Fruit fly (Drosophila melanogaster) whole organism, embryonic: ENCODE results near the gene CG7333.

Experiments
- Antp ChIP-seq: fragments of 200-800 bp; sonication (Bioruptor generic); optimal IDR thresholded peaks from 3 replicates; lab custom pipeline; 2016; ENCODE audit warnings: missing biosample characterization, missing genetic modification characterization
- Awh ChIP-seq: fragments of 200-800 bp; sonication (Bioruptor generic); IDR thresholded peaks from 2 replicates; pipeline ENCODE4, ENCODE4 v1.3.6; 2022; ENCODE audit warnings: missing biosample characterization, missing genetic modification characterization
- BEAF-32 ChIP-seq: fragments of 200-800 bp; sonication (Bioruptor generic); optimal IDR thresholded peaks from 3 replicates; lab custom pipeline; 2017; ENCODE audit warnings: missing biosample characterization, missing genetic modification characterization, mild to moderate bottlenecking, moderate library complexity, missing genetic modification reagents
- CG10209 ChIP-seq: fragments of 200-800 bp; sonication (Bioruptor generic); optimal IDR thresholded peaks from 3 replicates; lab custom pipeline; 2017; ENCODE audit warnings: missing biosample characterization, mild to moderate bottlenecking, missing genetic modification characterization, missing genetic modification reagents
- CG11696 ChIP-seq: fragments of 200-800 bp; sonication (Bioruptor generic); IDR thresholded peaks from 2 replicates; pipeline ENCODE4 v1.3.6; 2022; ENCODE audit warnings: missing biosample characterization, missing genetic modification characterization
- CG12942 ChIP-seq: fragments of 200-800 bp; sonication (Bioruptor generic); optimal IDR thresholded peaks from 3 replicates; lab custom pipeline; 2016; ENCODE audit warnings: missing biosample characterization, missing genetic modification characterization
- CG14014 ChIP-seq: fragments of 200-800 bp; sonication (Bioruptor generic); IDR thresholded peaks from 2 replicates; pipeline ENCODE4 v1.3.6; 2022; ENCODE audit warnings: missing biosample characterization, missing genetic modification characterization
- CG15011 ChIP-seq: fragments of 200-800 bp; sonication (Bioruptor generic); optimal IDR thresholded peaks from 3 replicates; lab custom pipeline; 2018; ENCODE audit warnings: missing biosample characterization, mild to moderate bottlenecking, missing genetic modification characterization
- CG1529 ChIP-seq: fragments of 200-800 bp; sonication (Bioruptor generic); optimal IDR thresholded peaks from 3 replicates; lab custom pipeline; 2018; ENCODE audit warnings: missing biosample characterization, missing genetic modification characterization
- CG1647 ChIP-seq: fragments of 200-800 bp; sonication (Bioruptor generic); optimal IDR thresholded peaks from 3 replicates; lab custom pipeline; 2016; ENCODE audit warnings: missing biosample characterization, missing genetic modification characterization
- CG17829 ChIP-seq: fragments of 200-800 bp; optimal IDR thresholded peaks from 2 replicates; lab custom pipeline; 2019; ENCODE audit warnings: missing biosample characterization, mild to moderate bottlenecking, missing genetic modification characterization, moderate library complexity
- CG1792 ChIP-seq: fragments of 200-800 bp; sonication (Bioruptor generic); optimal IDR thresholded peaks from 2 replicates; lab custom pipeline; 2016; ENCODE audit warnings: missing biosample characterization, missing genetic modification characterization
- CG18476 ChIP-seq: fragments of 200-800 bp; sonication (Bioruptor generic); optimal IDR thresholded peaks from 2 replicates; lab custom pipeline; 2016; ENCODE audit warnings: missing biosample characterization, mild to moderate bottlenecking, missing genetic modification characterization
- CG2120 ChIP-seq: fragments of 200-800 bp; sonication (Bioruptor generic); optimal IDR thresholded peaks from 3 replicates; lab custom pipeline; 2016; ENCODE audit warnings: missing biosample characterization, missing genetic modification characterization
- CG34224 ChIP-seq: fragments of 200-800 bp; sonication (Bioruptor generic); IDR thresholded peaks from 3 replicates; pipeline ENCODE4 v1.3.6; 2022; ENCODE audit warnings: missing biosample characterization, missing genetic modification characterization; ENCODE audit not compliant: partially characterized antibody
- CG4404 ChIP-seq: fragments of 200-800 bp; sonication (Bioruptor generic); IDR thresholded peaks from 2 replicates; pipeline ENCODE4 v1.3.6; 2022; ENCODE audit warnings: missing biosample characterization, missing genetic modification characterization
- CG4854 ChIP-seq: fragments of 200-800 bp; sonication (Bioruptor generic); optimal IDR thresholded peaks from 2 replicates; lab custom pipeline; 2016; ENCODE audit warnings: missing biosample characterization, missing genetic modification characterization, inconsistent platforms
- CG7372 ChIP-seq: fragments of 200-800 bp; sonication (Bioruptor generic); IDR thresholded peaks from 2 replicates; pipeline ENCODE4 v1.3.6; 2022; ENCODE audit warnings: missing biosample characterization, missing genetic modification characterization
- CG8290 ChIP-seq, 3 experiments: fragments of 200-800 bp; sonication (Bioruptor generic); optimal IDR thresholded peaks; 2 replicates each; lab custom pipeline; 2016 to 2019; ENCODE audit warnings: missing biosample characterization in 3 of 3, missing genetic modification characterization in 3 of 3, mild to moderate bottlenecking in 2 of 3, moderate library complexity in 1 of 3
- CG9727 ChIP-seq: fragments of 200-800 bp; sonication (Bioruptor generic); optimal IDR thresholded peaks from 3 replicates; lab custom pipeline; 2017; ENCODE audit warnings: missing biosample characterization, mild to moderate bottlenecking, missing genetic modification characterization
- Doc2 ChIP-seq: fragments of 200-800 bp; sonication (Bioruptor generic); IDR thresholded peaks from 2 replicates; pipeline ENCODE4 v1.3.6; 2022; ENCODE audit warnings: missing biosample characterization, missing genetic modification characterization
- Fer3 ChIP-seq: fragments of 200-800 bp; sonication (Bioruptor generic); optimal IDR thresholded peaks from 2 replicates; lab custom pipeline; 2018; ENCODE audit warnings: missing biosample characterization, mild to moderate bottlenecking, missing genetic modification characterization, moderate library complexity
- Hand ChIP-seq: fragments of 200-800 bp; sonication (Bioruptor generic); optimal IDR thresholded peaks from 2 replicates; lab custom pipeline; 2017; ENCODE audit warnings: mild to moderate bottlenecking, missing biosample characterization, missing genetic modification reagents, missing genetic modification characterization
- Hmr ChIP-seq: fragments of 200-800 bp; sonication (Bioruptor generic); optimal IDR thresholded peaks from 3 replicates; lab custom pipeline; 2017; ENCODE audit warnings: mild to moderate bottlenecking, missing biosample characterization, missing genetic modification reagents, missing genetic modification characterization
- Mes4 ChIP-seq: fragments of 200-800 bp; sonication (Bioruptor generic); optimal IDR thresholded peaks from 2 replicates; lab custom pipeline; 2016; ENCODE audit warnings: missing biosample characterization, missing genetic modification characterization
- NK7.1 ChIP-seq: fragments of 200-800 bp; sonication (Bioruptor generic); optimal IDR thresholded peaks from 3 replicates; lab custom pipeline; 2016; ENCODE audit warnings: missing biosample characterization, missing genetic modification characterization
- PHDP ChIP-seq: fragments of 200-800 bp; sonication (Bioruptor generic); optimal IDR thresholded peaks from 3 replicates; lab custom pipeline; 2018; ENCODE audit warnings: missing biosample characterization, mild to moderate bottlenecking, missing genetic modification characterization, moderate library complexity
- Poxn ChIP-seq: fragments of 200-800 bp; sonication (Bioruptor generic); IDR thresholded peaks from 2 replicates; pipeline ENCODE4 v1.3.6; 2022; ENCODE audit warnings: missing biosample characterization, missing genetic modification characterization
- Rfx ChIP-seq: fragments of 200-800 bp; sonication (Bioruptor generic); IDR thresholded peaks from 2 replicates; pipeline ENCODE4 v1.3.6; 2022; ENCODE audit warnings: missing biosample characterization, missing genetic modification characterization
- Spps ChIP-seq: fragments of 200-800 bp; sonication (Bioruptor generic); optimal IDR thresholded peaks from 2 replicates; lab custom pipeline; 2018; ENCODE audit warnings: missing biosample characterization, mild to moderate bottlenecking, missing genetic modification characterization
- crol ChIP-seq: fragments of 200-800 bp; sonication (Bioruptor generic); IDR thresholded peaks from 2 replicates; pipeline ENCODE4 v1.3.6; 2022; ENCODE audit warnings: missing biosample characterization, missing genetic modification characterization
- dati ChIP-seq: fragments of 200-800 bp; sonication (Bioruptor generic); IDR thresholded peaks from 2 replicates; pipeline ENCODE4 v1.3.6; 2022; ENCODE audit warnings: missing biosample characterization, missing genetic modification characterization
- dysf ChIP-seq: fragments of 200-800 bp; sonication (Bioruptor generic); IDR thresholded peaks from 3 replicates; pipeline ENCODE4 v1.3.6; 2022; ENCODE audit warnings: missing biosample characterization, missing genetic modification characterization
- grau ChIP-seq: fragments of 200-800 bp; optimal IDR thresholded peaks from 3 replicates; lab custom pipeline; 2019; ENCODE audit warnings: missing biosample characterization, mild to moderate bottlenecking, missing genetic modification characterization, moderate library complexity
- grn ChIP-seq: fragments of 200-800 bp; sonication (Bioruptor generic); optimal IDR thresholded peaks from 3 replicates; lab custom pipeline; 2017; ENCODE audit warnings: missing biosample characterization, missing genetic modification characterization
- h ChIP-seq: fragments of >200 bp; optimal IDR thresholded peaks from 2 replicates; lab custom pipeline; 2017
- ham ChIP-seq: fragments of 200-800 bp; sonication (Bioruptor generic); IDR thresholded peaks from 2 replicates; pipeline ENCODE4 v1.3.6; 2022; ENCODE audit warnings: missing biosample characterization, missing genetic modification characterization
- hth ChIP-seq: fragments of >200 bp; optimal IDR thresholded peaks from 2 replicates; lab custom pipeline; 2017; ENCODE audit warnings: inconsistent platforms
- kah ChIP-seq: fragments of 200-800 bp; sonication (Bioruptor generic); optimal IDR thresholded peaks from 2 replicates; lab custom pipeline; 2018; ENCODE audit warnings: missing biosample characterization, mild to moderate bottlenecking, missing genetic modification characterization
- lmd ChIP-seq: fragments of 200-800 bp; sonication (Bioruptor generic); IDR thresholded peaks from 2 replicates; pipeline ENCODE4 v1.3.6; 2022; ENCODE audit warnings: missing biosample characterization, missing genetic modification characterization
- pan ChIP-seq, 4 experiments: fragments of >200 bp in 3 of 4; fragments of 200-800 bp in 1 of 4; sonication (Bioruptor generic) in 1 of 4; optimal IDR thresholded peaks in 3 of 4; IDR thresholded peaks in 1 of 4; 2 replicates each; pipeline versions ENCODE4 v1.3.6 to Lab custom; 2017 to 2022; ENCODE audit warnings: missing biosample characterization in 2 of 4, missing genetic modification characterization in 2 of 4, mixed read lengths in 1 of 4
- pfk ChIP-seq: fragments of 200-800 bp; sonication (Bioruptor generic); optimal IDR thresholded peaks from 2 replicates; lab custom pipeline; 2018; ENCODE audit warnings: missing biosample characterization, mild to moderate bottlenecking, missing genetic modification characterization, moderate library complexity
- sd ChIP-seq: fragments of 200-800 bp; sonication (Bioruptor generic); optimal IDR thresholded peaks from 3 replicates; lab custom pipeline; 2018; ENCODE audit warnings: missing biosample characterization, mild to moderate bottlenecking, missing genetic modification characterization, moderate library complexity
- sens ChIP-seq: fragments of 200-800 bp; sonication (Bioruptor generic); peaks from one replicate; lab custom pipeline; 2016; ENCODE audit warnings: missing biosample characterization, missing genetic modification characterization
- sima ChIP-seq: fragments of 200-800 bp; sonication (Bioruptor generic); optimal IDR thresholded peaks from 2 replicates; lab custom pipeline; 2016; ENCODE audit warnings: missing biosample characterization, missing genetic modification characterization
- sna ChIP-seq: fragments of 200-800 bp; sonication (Bioruptor generic); IDR thresholded peaks from 2 replicates; pipeline ENCODE4 v1.3.6; 2022; ENCODE audit warnings: missing biosample characterization, missing genetic modification characterization; ENCODE audit not compliant: partially characterized antibody
- stc ChIP-seq: fragments of 200-800 bp; sonication (Bioruptor generic); IDR thresholded peaks from 2 replicates; pipeline ENCODE4 v1.3.6; 2022; ENCODE audit warnings: missing biosample characterization, missing genetic modification characterization
- sug ChIP-seq: fragments of 200-800 bp; optimal IDR thresholded peaks from 2 replicates; lab custom pipeline; 2019; ENCODE audit warnings: missing biosample characterization, mild to moderate bottlenecking, missing genetic modification characterization, moderate library complexity
- unc-4 ChIP-seq: fragments of 200-800 bp; sonication (Bioruptor generic); IDR thresholded peaks from 2 replicates; pipeline ENCODE4 v1.3.6; 2022; ENCODE audit warnings: missing biosample characterization, missing genetic modification characterization; ENCODE audit not compliant: partially characterized antibody
- usp ChIP-seq: fragments of >200 bp; optimal IDR thresholded peaks from 2 replicates; lab custom pipeline; 2017; ENCODE audit warnings: missing biosample characterization, missing genetic modification characterization

The CG7333 gene

DNA sequence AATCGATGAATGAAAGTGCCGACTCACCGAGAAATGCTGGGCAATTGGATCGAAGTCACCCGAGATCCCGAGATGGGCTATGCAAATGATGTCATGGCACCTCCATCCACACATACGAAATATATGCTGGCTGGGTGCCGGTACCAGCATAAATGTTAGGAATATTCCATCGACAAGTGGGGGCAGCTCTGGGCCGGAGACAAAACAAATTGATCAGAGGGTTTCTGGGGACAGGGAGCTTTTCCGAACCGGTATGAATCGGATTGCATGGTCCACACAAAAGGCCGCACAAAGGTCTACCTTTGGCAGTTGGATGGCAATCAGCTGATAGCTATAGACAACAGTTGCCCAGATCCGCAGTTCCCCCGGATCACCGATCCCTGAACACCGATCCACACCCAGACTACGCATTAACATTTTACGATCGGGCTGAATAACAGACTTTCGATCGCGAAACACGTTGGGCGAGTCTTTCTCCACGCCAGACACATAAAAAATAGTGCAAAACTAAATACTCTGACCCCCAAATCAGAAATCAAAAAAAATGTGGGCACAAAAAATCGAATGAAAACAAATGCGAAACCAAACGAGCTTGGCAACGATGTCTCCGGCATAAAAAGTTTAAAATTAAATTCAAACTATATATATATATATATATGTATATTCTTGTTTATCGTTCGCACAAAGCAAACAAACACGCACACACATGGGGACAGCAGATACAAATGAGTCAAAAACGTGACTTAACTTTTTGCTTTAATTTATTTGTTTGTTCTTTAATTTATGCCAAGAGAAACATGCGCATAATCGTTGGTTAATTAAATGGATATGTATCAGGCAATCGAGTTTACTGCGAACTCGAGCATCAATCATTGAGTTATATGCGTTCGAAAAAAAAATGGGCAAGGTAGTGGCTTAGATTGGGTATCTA lies 25.1 kb downstream of the CG7333 start (continued):
- TF ChIP-seq CG14014 (GFP tag; lab: Robert Waterston, UW) (no peak), sens (GFP tag; lab: Kevin White, UChicago) (no peak), stc (no peak), h (lab: Kevin White, UChicago) (no peak), Antp (no peak), unc-4 (GFP tag; lab: Robert Waterston, UW) (no peak), grn (GFP tag; lab: Kevin White, UChicago) (no peak), CG11696 (no peak), CG4854 (no peak), CG17829 (tag; lab: Kevin White, UChicago) (no peak), kah (GFP tag; lab: Kevin White, UChicago) (no peak), dati (GFP tag; lab: Robert Waterston, UW) (no peak), CG9727 (GFP tag; lab: Kevin White, UChicago) (no peak), sima (GFP tag; lab: Kevin White, UChicago) (no peak), sna (no peak), Awh (GFP tag; lab: Robert Waterston, UW) (no peak), Rfx (GFP tag; lab: Robert Waterston, UW) (peak; percentile 26; the same call in 1 of the 2 replicates), usp (no peak), CG12942 (no peak), grau (no peak), Hand (GFP tag; lab: Kevin White, UChicago) (no peak), Spps (tag; lab: Kevin White, UChicago) (no peak), CG1792 (GFP tag; lab: Kevin White, UChicago) (no peak), Doc2 (no peak), PHDP (tag; lab: Kevin White, UChicago) (no peak), sug (tag; lab: Kevin White, UChicago) (no peak), CG7372 (GFP tag; lab: Robert Waterston, UW) (no peak), Fer3 (no peak), CG4404 (no peak), CG15011 (no peak), crol (GFP tag; lab: Robert Waterston, UW) (no peak), CG34224 (GFP tag; lab: Robert Waterston, UW) (no peak), Hmr (no peak), CG8290 (GFP tag; optimal IDR thresholded peaks at IDR 0.05; lab: Kevin White, UChicago) (no peak), CG8290 (tag; optimal IDR thresholded peaks at IDR 0.05; lab: Kevin White, UChicago) (peak in 1 of 2 experiments; percentile 15), ham (GFP tag; lab: Robert Waterston, UW) (no peak), lmd (GFP tag; lab: Robert Waterston, UW) (no peak), pfk (no peak), dysf (no peak), CG1647 (GFP tag; lab: Kevin White, UChicago) (no peak), pan (optimal IDR thresholded peaks at IDR 0.05; lab: Kevin White, UChicago) (no peak), pan (GFP tag; optimal IDR thresholded peaks at IDR 0.05 in 1 of 2, IDR thresholded peaks at IDR 0.05 in 1 of 2) (no peak), sd (peak; percentile 12), CG1529 (GFP tag; lab: Kevin White, UChicago) (no peak), CG2120 (GFP tag; lab: Kevin White, UChicago) (no peak), Poxn (GFP tag; lab: Robert Waterston, UW) (no peak), NK7.1 (GFP tag; lab: Kevin White, UChicago) (no peak), hth (no peak), CG10209 (GFP tag; lab: Kevin White, UChicago) (no peak), CG18476 (GFP tag; lab: Kevin White, UChicago) (no peak), BEAF-32 (no peak), Mes4 (GFP tag; lab: Kevin White, UChicago) (no peak)
